Worm (Caenorhabditis elegans): ENCODE measurements around the gene dhhc-9.

Gene dhhc-9

ce11 chrX:2362872-2363271, 39.0 kb downstream of the dhhc-9 start (continued):
- no peak; the same call in 1 of the 2 replicates for TF ChIP-seq mcd-1 (GFP tag; IDR thresholded peaks at IDR 0.05)
- TF ChIP-seq ztf-28 (GFP tag; IDR thresholded peaks at IDR 0.05), result no peak
- TF ChIP-seq ceh-79 (tag; optimal IDR thresholded peaks at IDR 0.05), result no peak
- TF ChIP-seq sptf-2 (GFP tag; optimal IDR thresholded peaks at IDR 0.05), result peak; percentile 19
- TF ChIP-seq Y79H2A.3 (GFP tag; conservative IDR thresholded peaks at IDR 0.05), result no peak
- peak; percentile 65 for TF ChIP-seq hmg-1.2 (GFP tag; IDR thresholded peaks at IDR 0.05)
- no peak for TF ChIP-seq Y67H2A.10 (GFP tag; conservative IDR thresholded peaks at IDR 0.05)
- TF ChIP-seq nhr-179 (tag; optimal IDR thresholded peaks at IDR 0.05), result no peak
- no peak for TF ChIP-seq lin-26 (GFP tag; IDR thresholded peaks at IDR 0.05)
- peak; percentile 80 for TF ChIP-seq snpc-1.1 (tag; optimal IDR thresholded peaks at IDR 0.05; ENCODE audit: insufficient read depth)
- no peak for TF ChIP-seq F55B11.4 (tag; optimal IDR thresholded peaks at IDR 0.05; ENCODE audit: borderline replicate concordance, insufficient read depth)

ce11 chrX:2359797-2360196, 42.0 kb downstream of the dhhc-9 start, which contains the start of gene lgc-40:
lgc-40 (plus strand) TSS chrX:2360097.
- no peak for TF ChIP-seq F39B2.1 (GFP tag; IDR thresholded peaks at IDR 0.05)
- no peak for TF ChIP-seq aptf-2 (GFP tag; conservative IDR thresholded peaks at IDR 0.05)
- TF ChIP-seq ets-4 (GFP tag; optimal IDR thresholded peaks at IDR 0.05), result no peak
- no peak for TF ChIP-seq ceh-79 (tag; optimal IDR thresholded peaks at IDR 0.05)
- TF ChIP-seq ZK185.1 (tag; optimal IDR thresholded peaks at IDR 0.05; ENCODE audit: poor library complexity, severe bottlenecking), result no peak
- no peak for TF ChIP-seq attf-5 (GFP tag; optimal IDR thresholded peaks at IDR 0.05)
- TF ChIP-seq hlh-26 (GFP tag; conservative IDR thresholded peaks at IDR 0.05), result no peak
- no peak for TF ChIP-seq bed-2 (GFP tag; IDR thresholded peaks at IDR 0.05)
- no peak for TF ChIP-seq nhr-120 (GFP tag; IDR thresholded peaks at IDR 0.05)
- TF ChIP-seq ceh-100 (GFP tag; IDR thresholded peaks at IDR 0.05), result no peak
- no peak for TF ChIP-seq B0261.1 (tag; optimal IDR thresholded peaks at IDR 0.05)
- no peak for TF ChIP-seq let-607 (tag; optimal IDR thresholded peaks at IDR 0.05)

- no peak for TF ChIP-seq attf-3 (GFP tag; conservative IDR thresholded peaks at IDR 0.05)
- no peak for TF ChIP-seq nfya-2 (GFP tag; IDR thresholded peaks at IDR 0.05)
- peak; percentile 55 for TF ChIP-seq snpc-1.1 (tag; optimal IDR thresholded peaks at IDR 0.05; ENCODE audit: insufficient read depth)
- TF ChIP-seq snpc-4 (GFP tag; optimal IDR thresholded peaks at IDR 0.05), result no peak
- TF ChIP-seq snpc-4 (tag; optimal IDR thresholded peaks at IDR 0.05), result peak in 2 of 4 experiments; percentile 70 to 83
Measured at ce11 chrX:2352929-2353328, 48.9 kb downstream of the dhhc-9 start.

All from whole organism, young adult.